Worm (Caenorhabditis elegans) whole organism, midembryonic: ENCODE results near the gene gst-3.

Source experiments
- ref-1 ChIP-seq: fragments of 200-800 bp; sonication (Bioruptor generic); conservative IDR thresholded peaks from 2 replicates; pipeline ENCODE4 v1.3.6; 2022; ENCODE audit warnings: missing genetic modification reagents, missing genetic modification characterization, missing compliant biosample characterization
- tab-1 ChIP-seq: fragments of 200-800 bp; sonication (Bioruptor generic); IDR thresholded peaks from 2 replicates; pipeline ENCODE4 v1.3.6; 2022; ENCODE audit warnings: missing genetic modification characterization, missing compliant biosample characterization

DNA sequence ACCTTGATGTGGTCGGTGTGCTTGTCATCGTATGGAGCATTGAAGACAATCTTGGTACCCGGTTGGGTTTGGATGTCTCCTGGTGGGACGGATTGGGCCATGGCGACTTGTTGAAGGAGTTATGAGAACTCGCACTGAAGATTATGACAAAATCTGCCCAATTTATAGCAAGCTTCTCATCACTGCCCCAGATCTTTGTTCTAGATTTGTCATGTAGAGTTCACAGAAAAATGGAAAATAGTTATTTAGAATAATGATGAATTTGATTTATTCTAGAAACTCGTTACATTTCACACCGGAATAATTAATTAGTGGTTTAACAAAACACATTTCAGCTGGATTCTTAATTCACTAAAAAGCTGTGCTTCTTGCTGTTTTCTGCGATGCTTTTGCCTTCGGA is 3.6 kb upstream of the gst-3 start, which contains the start of gene msp-38:
- TF ChIP-seq tab-1 (GFP tag; lab: Robert Waterston, UW) (no peak), ref-1 (no peak)
